Worm (Caenorhabditis elegans) whole organism, L2 larva: ENCODE measurements around the gene F17C11.12.

ENCODE experiments used
- C34F6.9 ChIP-seq: fragments of 150-350 bp; optimal IDR thresholded peaks from 2 replicates; lab custom pipeline; 2014; ENCODE audit warnings: missing biosample characterization, missing genetic modification characterization
- R02D3.7 ChIP-seq: fragments of 150-350 bp; optimal IDR thresholded peaks from 2 replicates; lab custom pipeline; 2014; ENCODE audit warnings: missing biosample characterization, missing genetic modification characterization
- ceh-82 ChIP-seq: fragments of 150-350 bp; optimal IDR thresholded peaks from 2 replicates; lab custom pipeline; 2014; ENCODE audit warnings: missing biosample characterization, missing genetic modification characterization
- lin-11 ChIP-seq: fragments of 150-350 bp; sonication (generic microtip); optimal IDR thresholded peaks from 2 replicates; lab custom pipeline; 2014; ENCODE audit warnings: missing biosample characterization, missing genetic modification characterization, inconsistent platforms, mixed read lengths
- mdl-1 ChIP-seq, 2 experiments: fragments of 150-350 bp in 1 of 2; sonication (generic microtip) in 1 of 2; optimal IDR thresholded peaks; 2 replicates each; lab custom pipeline; 2017; ENCODE audit warnings: missing biosample characterization in 2 of 2, missing genetic modification characterization in 2 of 2
- nhr-10 ChIP-seq: sonication (generic microtip); optimal IDR thresholded peaks from 2 replicates; lab custom pipeline; 2017; ENCODE audit warnings: missing biosample characterization, missing genetic modification characterization
- nhr-129 ChIP-seq: fragments of 150-350 bp; optimal IDR thresholded peaks from 2 replicates; lab custom pipeline; 2014; ENCODE audit warnings: missing biosample characterization, missing genetic modification characterization
- nhr-237 ChIP-seq: fragments of 150-350 bp; optimal IDR thresholded peaks from 2 replicates; lab custom pipeline; 2014; ENCODE audit warnings: missing biosample characterization, missing genetic modification characterization
- nhr-25 ChIP-seq: fragments of 150-350 bp; sonication (generic microtip); optimal IDR thresholded peaks from 3 replicates; lab custom pipeline; 2014; ENCODE audit warnings: missing biosample characterization, missing genetic modification characterization
- nhr-6 ChIP-seq: fragments of 150-350 bp; optimal IDR thresholded peaks from 2 replicates; lab custom pipeline; 2014; ENCODE audit warnings: missing biosample characterization, missing genetic modification characterization
- snpc-4 ChIP-seq: fragments of 150-350 bp; optimal IDR thresholded peaks from 2 replicates; lab custom pipeline; 2014; ENCODE audit warnings: missing biosample characterization, missing genetic modification characterization
- unc-39 ChIP-seq: fragments of 150-350 bp; optimal IDR thresholded peaks from 2 replicates; lab custom pipeline; 2014; ENCODE audit warnings: missing biosample characterization, missing genetic modification characterization
- zag-1 ChIP-seq: fragments of 150-350 bp; optimal IDR thresholded peaks from 2 replicates; lab custom pipeline; 2014; ENCODE audit warnings: missing biosample characterization, missing genetic modification characterization
- ztf-11 ChIP-seq: sonication (generic microtip); optimal IDR thresholded peaks from 2 replicates; lab custom pipeline; 2017; ENCODE audit warnings: missing biosample characterization, missing genetic modification characterization

DNA sequence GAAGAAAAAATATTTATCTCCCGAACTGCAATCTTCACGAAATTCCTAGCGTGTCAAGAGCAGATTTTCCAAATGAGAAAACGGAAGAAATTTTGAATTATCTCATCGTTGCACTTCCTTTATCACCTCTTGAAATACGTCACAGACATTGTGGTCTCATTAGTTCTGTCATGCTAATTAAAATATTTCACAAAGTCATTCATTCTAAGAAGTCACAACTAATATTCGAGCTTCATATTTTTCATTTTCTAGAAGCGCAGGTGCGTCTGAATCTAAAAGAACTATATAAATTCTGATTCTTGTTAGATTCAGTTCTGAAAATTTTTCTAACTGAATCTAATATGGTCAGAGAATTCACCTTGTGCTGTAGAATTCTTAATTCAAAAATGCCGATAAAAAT lies 10.5 kb upstream of the F17C11.12 start:
- TF ChIP-seq nhr-129 (no peak), C34F6.9 (tag; lab: Kevin White, UChicago) (no peak), snpc-4 (tag; lab: Kevin White, UChicago) (no peak), nhr-25 (tag; lab: Kevin White, UChicago) (no peak), ztf-11 (tag; lab: Kevin White, UChicago) (no peak), zag-1 (tag; lab: Kevin White, UChicago) (no peak), nhr-237 (no peak), nhr-6 (tag; lab: Kevin White, UChicago) (no peak), R02D3.7 (tag; lab: Kevin White, UChicago) (no peak), unc-39 (tag; lab: Kevin White, UChicago) (no peak), ceh-82 (tag; lab: Kevin White, UChicago) (no peak), mdl-1 (tag; optimal IDR thresholded peaks at IDR 0.05; lab: Kevin White, UChicago) (no peak), nhr-10 (tag; lab: Kevin White, UChicago) (no peak), lin-11 (no peak)
